Worm (Caenorhabditis elegans) whole organism, mixed stage, embryonic: ENCODE measurements around the gene EEED8.2.

ENCODE experiments used
- M03D4.4 ChIP-seq: sonication (generic microtip); optimal IDR thresholded peaks from 2 replicates; lab custom pipeline; 2017; ENCODE audit warnings: mild to moderate bottlenecking, missing genetic modification characterization, missing compliant biosample characterization
- bed-3 ChIP-seq: fragments of 200-800 bp; sonication (Bioruptor generic); optimal IDR thresholded peaks from 3 replicates; lab custom pipeline; 2018; ENCODE audit warnings: mild to moderate bottlenecking, missing genetic modification characterization, moderate library complexity, missing compliant biosample characterization
- blmp-1 ChIP-seq: fragments of 150-350 bp; optimal IDR thresholded peaks from 2 replicates; lab custom pipeline; 2014; ENCODE audit warnings: missing biosample characterization, missing genetic modification characterization
- ceh-39 ChIP-seq: fragments of 150-350 bp; optimal IDR thresholded peaks from 2 replicates; lab custom pipeline; 2014; ENCODE audit warnings: missing biosample characterization, missing genetic modification characterization
- ceh-43 ChIP-seq: fragments of 200-800 bp; sonication (Bioruptor generic); optimal IDR thresholded peaks from 2 replicates; lab custom pipeline; 2018; ENCODE audit warnings: mild to moderate bottlenecking, missing genetic modification characterization, moderate library complexity, missing compliant biosample characterization
- ces-1 ChIP-seq: fragments of 150-350 bp; optimal IDR thresholded peaks from 2 replicates; lab custom pipeline; 2014; ENCODE audit warnings: missing biosample characterization, missing genetic modification reagents, missing genetic modification characterization
- cnd-1 ChIP-seq: fragments of 200-800 bp; sonication (Bioruptor generic); optimal IDR thresholded peaks from 2 replicates; lab custom pipeline; 2018; ENCODE audit warnings: mild to moderate bottlenecking, missing genetic modification characterization, missing compliant biosample characterization
- drap-1 ChIP-seq: fragments of 200-800 bp; sonication (Bioruptor generic); optimal IDR thresholded peaks from 3 replicates; lab custom pipeline; 2018; ENCODE audit warnings: mild to moderate bottlenecking, missing genetic modification characterization, missing compliant biosample characterization
- elt-1 ChIP-seq: sonication (generic microtip); optimal IDR thresholded peaks from 2 replicates; lab custom pipeline; 2017; ENCODE audit warnings: missing genetic modification characterization, mild to moderate bottlenecking, missing compliant biosample characterization, antibody characterized with exemption, moderate library complexity, borderline replicate concordance; ENCODE audit not compliant: insufficient read depth
- elt-3 ChIP-seq: fragments of 150-350 bp; optimal IDR thresholded peaks from 2 replicates; lab custom pipeline; 2014; ENCODE audit warnings: missing biosample characterization, missing genetic modification characterization
- flh-1 ChIP-seq: fragments of 200-800 bp; sonication (Bioruptor generic); optimal IDR thresholded peaks from 2 replicates; lab custom pipeline; 2018; ENCODE audit warnings: mild to moderate bottlenecking, missing genetic modification characterization, moderate library complexity, missing compliant biosample characterization
- ham-2 ChIP-seq: fragments of 200-800 bp; sonication (Bioruptor generic); optimal IDR thresholded peaks from 2 replicates; lab custom pipeline; 2018; ENCODE audit warnings: mild to moderate bottlenecking, missing genetic modification characterization, missing compliant biosample characterization
- hlh-1 ChIP-seq: fragments of 150-350 bp; optimal IDR thresholded peaks from 2 replicates; lab custom pipeline; 2014; ENCODE audit warnings: missing biosample characterization, missing genetic modification reagents, missing genetic modification characterization
- lin-13 ChIP-seq: fragments of 150-350 bp; optimal IDR thresholded peaks from 2 replicates; lab custom pipeline; 2014; ENCODE audit warnings: missing biosample characterization, missing genetic modification characterization
- lin-32 ChIP-seq: fragments of 200-800 bp; sonication (Bioruptor generic); optimal IDR thresholded peaks from 2 replicates; lab custom pipeline; 2018; ENCODE audit warnings: mild to moderate bottlenecking, missing genetic modification characterization, missing compliant biosample characterization
- lsy-2 ChIP-seq: fragments of 150-350 bp; optimal IDR thresholded peaks from 2 replicates; lab custom pipeline; 2014; ENCODE audit warnings: missing biosample characterization, missing genetic modification characterization
- mab-5 ChIP-seq: fragments of 150-350 bp; optimal IDR thresholded peaks from 2 replicates; lab custom pipeline; 2014; ENCODE audit warnings: missing biosample characterization, missing genetic modification characterization
- mep-1 ChIP-seq: fragments of 150-350 bp; optimal IDR thresholded peaks from 2 replicates; lab custom pipeline; 2017; ENCODE audit warnings: missing biosample characterization, missing genetic modification reagents, missing genetic modification characterization, inconsistent platforms
- mls-2 ChIP-seq: sonication (generic microtip); optimal IDR thresholded peaks from 2 replicates; lab custom pipeline; 2016; ENCODE audit warnings: mild to moderate bottlenecking, missing genetic modification characterization, moderate library complexity, missing compliant biosample characterization
- nhr-12 ChIP-seq: fragments of 150-350 bp; optimal IDR thresholded peaks from 2 replicates; lab custom pipeline; 2014; ENCODE audit warnings: missing biosample characterization, missing genetic modification characterization
- nhr-237 ChIP-seq: fragments of 150-350 bp; optimal IDR thresholded peaks from 2 replicates; lab custom pipeline; 2014; ENCODE audit warnings: missing biosample characterization, missing genetic modification characterization
- nhr-28 ChIP-seq: fragments of 150-350 bp; optimal IDR thresholded peaks from 2 replicates; lab custom pipeline; 2014; ENCODE audit warnings: missing biosample characterization, missing genetic modification characterization
- nhr-76 ChIP-seq: sonication (generic microtip); optimal IDR thresholded peaks from 2 replicates; lab custom pipeline; 2017; ENCODE audit warnings: missing biosample characterization, missing genetic modification characterization
- pha-4 ChIP-seq: fragments of 150-350 bp; optimal IDR thresholded peaks from 2 replicates; lab custom pipeline; 2018; ENCODE audit warnings: missing biosample characterization, missing genetic modification reagents, missing genetic modification characterization
- sem-2 ChIP-seq: fragments of 200-800 bp; sonication (Bioruptor generic); optimal IDR thresholded peaks from 2 replicates; lab custom pipeline; 2018; ENCODE audit warnings: mild to moderate bottlenecking, missing genetic modification characterization, missing compliant biosample characterization
- snpc-4 ChIP-seq: fragments of 150-350 bp; optimal IDR thresholded peaks from 2 replicates; lab custom pipeline; 2014; ENCODE audit warnings: missing biosample characterization, missing genetic modification characterization
- sptf-1 ChIP-seq: sonication (generic microtip); optimal IDR thresholded peaks from 2 replicates; lab custom pipeline; 2017; ENCODE audit warnings: mild to moderate bottlenecking, missing genetic modification characterization, moderate library complexity, missing compliant biosample characterization
- tbx-8 ChIP-seq: fragments of 200-800 bp; sonication (Bioruptor generic); optimal IDR thresholded peaks from 2 replicates; lab custom pipeline; 2018; ENCODE audit warnings: mild to moderate bottlenecking, missing genetic modification characterization, moderate library complexity, missing compliant biosample characterization
- unc-120 ChIP-seq: sonication (generic microtip); optimal IDR thresholded peaks from 2 replicates; lab custom pipeline; 2017; ENCODE audit warnings: missing genetic modification characterization, missing compliant biosample characterization; ENCODE audit not compliant: poor library complexity, severe bottlenecking
- unc-62 ChIP-seq: fragments of 150-350 bp; optimal IDR thresholded peaks from 2 replicates; lab custom pipeline; 2014; ENCODE audit warnings: missing biosample characterization, missing genetic modification reagents, missing genetic modification characterization
- zip-8 ChIP-seq: fragments of 150-350 bp; optimal IDR thresholded peaks from 2 replicates; lab custom pipeline; 2014; ENCODE audit warnings: missing biosample characterization, missing genetic modification characterization
- ztf-11 ChIP-seq: fragments of 150-350 bp; optimal IDR thresholded peaks from 2 replicates; lab custom pipeline; 2014; ENCODE audit warnings: missing biosample characterization, missing genetic modification characterization

Gene EEED8.2

ce11 chrII:5407548-5407947 lies 9.0 kb upstream of the EEED8.2 start, which contains the start of gene clec-141:
Gene clec-141, minus strand, starts transcription at chrII:5407648.
- TF ChIP-seq hlh-1: no peak
- TF ChIP-seq unc-120: no peak
- TF ChIP-seq cnd-1 (tag; lab: Kevin White, UChicago): no peak
- no peak for TF ChIP-seq pha-4 (tag; lab: Kevin White, UChicago)
- TF ChIP-seq nhr-12: no peak
- TF ChIP-seq elt-3 (tag; lab: Kevin White, UChicago): no peak
- TF ChIP-seq lin-13 (tag; lab: Kevin White, UChicago): no peak
- TF ChIP-seq lsy-2: no peak
- no peak for TF ChIP-seq snpc-4 (tag; lab: Kevin White, UChicago)
- TF ChIP-seq unc-62 (GFP tag; lab: Kevin White, UChicago): no peak
- TF ChIP-seq ceh-43 (GFP tag; lab: Kevin White, UChicago): no peak
- TF ChIP-seq sem-2 (GFP tag; lab: Kevin White, UChicago): no peak
- no peak for TF ChIP-seq M03D4.4 (tag; lab: Kevin White, UChicago)

ce11 chrII:5408924-5409323 lies 7.6 kb upstream of the EEED8.2 start, which contains the start of the genes EEED8.12 and EEED8.4:
Gene EEED8.12, minus strand, starts transcription at chrII:5409024.
Gene EEED8.4, plus strand, starts transcription at chrII:5409319.
- TF ChIP-seq ceh-43 (GFP tag; lab: Kevin White, UChicago): no peak
- TF ChIP-seq unc-120: no peak
- no peak for TF ChIP-seq unc-62 (GFP tag; lab: Kevin White, UChicago)
- TF ChIP-seq nhr-76: no peak
- no peak for TF ChIP-seq ztf-11
- TF ChIP-seq flh-1 (GFP tag; lab: Kevin White, UChicago): no peak

DNA sequence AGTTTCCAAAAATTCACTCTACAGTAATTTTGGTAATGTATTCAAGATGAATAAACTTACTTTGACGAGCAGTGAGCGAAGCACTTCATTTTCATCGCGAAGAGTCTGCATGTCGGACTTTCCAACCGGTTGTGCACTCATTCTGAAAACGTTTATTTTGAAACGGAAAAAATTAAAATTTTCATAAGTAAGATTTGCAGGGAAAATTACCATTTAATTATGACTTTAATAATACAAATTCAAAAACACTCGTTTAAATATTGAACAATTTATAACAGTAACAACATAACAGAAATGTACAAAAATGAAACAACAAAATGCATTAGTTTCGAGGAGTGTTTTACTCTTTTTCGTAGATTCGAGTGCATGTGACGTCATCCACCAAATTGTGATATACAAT lies 4.0 kb upstream of the EEED8.2 start, which contains the start of the genes EEED8.13 and EEED8.18:
TSS of gene EEED8.13 (minus strand) at position 101 of the 400 bp plus-strand sequence.
TSS of gene EEED8.18 (minus strand) at position 144 of the 400 bp plus-strand sequence.
- TF ChIP-seq sptf-1 (tag; lab: Kevin White, UChicago): no peak
- peak; percentile 32 for TF ChIP-seq zip-8 (tag; lab: Kevin White, UChicago)

DNA sequence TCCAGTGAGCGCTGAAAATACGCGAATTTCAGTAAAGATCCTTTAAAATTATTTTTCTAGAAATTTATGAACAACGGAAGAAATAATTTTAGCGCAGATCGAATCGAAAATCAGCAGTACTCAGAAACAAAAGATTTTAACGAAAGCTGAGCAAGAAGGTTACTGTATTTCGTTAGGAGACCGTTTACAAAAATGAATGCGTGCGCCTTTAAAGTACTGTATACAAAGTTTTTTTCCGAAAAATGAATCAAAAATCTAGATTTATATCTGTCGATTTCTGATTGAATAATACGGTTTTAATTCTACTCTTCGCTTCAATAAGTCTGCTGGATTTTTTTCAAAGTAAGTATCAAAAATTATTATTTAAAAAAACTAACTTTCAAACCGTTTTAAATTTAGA lies 2.5 kb upstream of the EEED8.2 start, which contains the start of the genes EEED8.14 and EEED8.3:
TSS of gene EEED8.14 (minus strand) at position 13 of the 400 bp plus-strand sequence.
TSS of gene EEED8.3 (plus strand) at position 237 of the 400 bp plus-strand sequence.
- TF ChIP-seq flh-1 (GFP tag; lab: Kevin White, UChicago) (no peak), ceh-39 (no peak), elt-1 (no peak), mab-5 (tag; lab: Kevin White, UChicago) (no peak), pha-4 (tag; lab: Kevin White, UChicago) (no peak), unc-62 (GFP tag; lab: Kevin White, UChicago) (no peak), nhr-12 (no peak), ham-2 (GFP tag; lab: Kevin White, UChicago) (no peak), unc-120 (no peak), tbx-8 (GFP tag; lab: Kevin White, UChicago) (no peak), nhr-237 (tag; lab: Kevin White, UChicago) (no peak), drap-1 (GFP tag; lab: Kevin White, UChicago) (no peak), ces-1 (GFP tag; lab: Kevin White, UChicago) (no peak), bed-3 (GFP tag; lab: Kevin White, UChicago) (no peak), mep-1 (no peak), hlh-1 (no peak), blmp-1 (tag; lab: Kevin White, UChicago) (no peak)

DNA sequence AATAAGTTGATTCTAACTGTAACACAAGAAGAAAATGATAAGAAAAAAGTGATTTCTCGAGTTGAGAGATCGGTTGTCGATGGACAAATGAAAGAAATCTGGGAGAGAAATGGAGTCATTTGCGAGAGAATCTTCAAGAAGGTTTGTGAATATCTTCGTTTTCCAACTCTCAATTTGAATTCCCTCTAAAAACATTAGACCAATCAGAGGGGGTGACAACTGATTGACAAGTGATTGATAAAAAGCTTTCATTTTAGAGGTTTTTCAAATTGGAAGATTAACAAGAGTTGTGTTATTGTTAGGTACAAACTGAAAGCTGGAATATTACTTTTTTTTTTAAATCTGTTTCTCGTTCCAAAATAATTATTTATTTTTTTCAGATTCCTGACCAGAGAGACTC lies 1.4 kb downstream of the EEED8.2 start:
- peak; percentile 94 for TF ChIP-seq unc-62 (GFP tag; lab: Kevin White, UChicago)
- TF ChIP-seq sptf-1 (tag; lab: Kevin White, UChicago): no peak
- TF ChIP-seq ceh-43 (GFP tag; lab: Kevin White, UChicago): no peak
- no peak for TF ChIP-seq elt-3 (tag; lab: Kevin White, UChicago)

DNA sequence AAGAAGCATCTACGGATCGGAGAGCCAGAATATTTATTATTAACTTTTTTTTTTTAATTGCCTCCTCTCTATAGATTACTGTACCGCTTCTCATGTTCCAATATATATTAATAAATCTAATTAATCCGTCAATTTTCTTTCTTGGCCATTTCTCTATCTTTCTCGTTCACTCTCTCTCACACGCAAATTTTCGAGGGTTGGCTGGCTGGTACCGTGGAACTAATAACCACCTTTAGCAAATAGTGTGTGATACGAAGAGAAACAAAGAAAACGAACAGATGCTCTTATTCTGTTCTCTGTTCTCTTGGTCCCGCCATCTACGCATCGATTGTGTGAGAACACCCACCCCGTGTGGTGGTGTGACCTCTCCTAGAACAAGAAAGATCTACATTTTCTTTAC lies 1.8 kb downstream of the EEED8.2 start:
- TF ChIP-seq mls-2 (tag; lab: Kevin White, UChicago): peak; percentile 52
- TF ChIP-seq nhr-28 (tag; lab: Kevin White, UChicago): no peak
- peak; percentile 25 for TF ChIP-seq lin-13 (tag; lab: Kevin White, UChicago)
- peak; percentile 84 for TF ChIP-seq cnd-1 (tag; lab: Kevin White, UChicago)
- TF ChIP-seq lin-32 (GFP tag; lab: Kevin White, UChicago): peak; percentile 67
- peak; percentile 18 for TF ChIP-seq ceh-39
- no peak for TF ChIP-seq sptf-1 (tag; lab: Kevin White, UChicago)
- peak; percentile 59 for TF ChIP-seq ceh-43 (GFP tag; lab: Kevin White, UChicago)
- TF ChIP-seq ztf-11: peak; percentile 13
- peak; percentile 14 for TF ChIP-seq unc-120
- TF ChIP-seq ces-1 (GFP tag; lab: Kevin White, UChicago): peak; percentile 89
- TF ChIP-seq hlh-1: peak; percentile 75
- TF ChIP-seq zip-8 (tag; lab: Kevin White, UChicago): no peak
